Worm (Caenorhabditis elegans): ENCODE results near the gene R13A1.10.

ce11 chrIV:7211313-7211712, 15.7 kb downstream of the R13A1.10 start:
- TF ChIP-seq him-1 (tag; optimal IDR thresholded peaks at IDR 0.05) (no peak), dao-5 (tag; optimal IDR thresholded peaks at IDR 0.05) (no peak)
